Fruit fly (Drosophila melanogaster) whole organism, embryonic: ENCODE measurements around the gene AstA-R1.

Experiments
- CG10209 ChIP-seq: fragments of 200-800 bp; sonication (Bioruptor generic); optimal IDR thresholded peaks from 3 replicates; lab custom pipeline; 2017; ENCODE audit warnings: missing biosample characterization, mild to moderate bottlenecking, missing genetic modification characterization, missing genetic modification reagents
- CG10267 ChIP-seq: fragments of 200-800 bp; sonication (Bioruptor generic); optimal IDR thresholded peaks from 2 replicates; lab custom pipeline; 2018; ENCODE audit warnings: missing biosample characterization, mild to moderate bottlenecking, missing genetic modification characterization, moderate library complexity
- CG10274 ChIP-seq: fragments of 200-800 bp; sonication (Bioruptor generic); optimal IDR thresholded peaks from 3 replicates; lab custom pipeline; 2017; ENCODE audit warnings: missing biosample characterization, mild to moderate bottlenecking, missing genetic modification characterization
- CG10431 ChIP-seq: fragments of 200-800 bp; sonication (Bioruptor generic); optimal IDR thresholded peaks from 3 replicates; lab custom pipeline; 2018; ENCODE audit warnings: missing biosample characterization, mild to moderate bottlenecking, missing genetic modification characterization
- CG11723 ChIP-seq: fragments of 200-800 bp; sonication (Bioruptor generic); optimal IDR thresholded peaks from 2 replicates; lab custom pipeline; 2017; ENCODE audit warnings: missing biosample characterization, mild to moderate bottlenecking, missing genetic modification characterization
- CG12104 ChIP-seq: fragments of 200-800 bp; sonication (Bioruptor generic); optimal IDR thresholded peaks from 3 replicates; lab custom pipeline; 2016; ENCODE audit warnings: missing biosample characterization, missing genetic modification characterization
- CG13123 ChIP-seq: fragments of 200-800 bp; sonication (Bioruptor generic); optimal IDR thresholded peaks from 2 replicates; lab custom pipeline; 2016; ENCODE audit warnings: missing biosample characterization, missing genetic modification characterization
- CG13287 ChIP-seq: fragments of 200-800 bp; sonication (Bioruptor generic); IDR thresholded peaks from 2 replicates; pipeline ENCODE4 v1.3.6; 2022; ENCODE audit warnings: missing biosample characterization, missing genetic modification characterization; ENCODE audit not compliant: partially characterized antibody
- CG13894 ChIP-seq: fragments of 200-800 bp; sonication (Bioruptor generic); optimal IDR thresholded peaks from 3 replicates; lab custom pipeline; 2018; ENCODE audit warnings: missing biosample characterization, mild to moderate bottlenecking, missing genetic modification characterization, moderate library complexity
- CG1602 ChIP-seq: fragments of 200-800 bp; sonication (Bioruptor generic); optimal IDR thresholded peaks from 3 replicates; lab custom pipeline; 2016; ENCODE audit warnings: missing biosample characterization, missing genetic modification characterization
- CG17328 ChIP-seq: fragments of 200-800 bp; sonication (Bioruptor generic); IDR thresholded peaks from 2 replicates; pipeline ENCODE4 v1.3.6; 2022; ENCODE audit warnings: missing biosample characterization, missing genetic modification characterization
- CG17359 ChIP-seq: fragments of 200-800 bp; sonication (Bioruptor generic); optimal IDR thresholded peaks from 3 replicates; lab custom pipeline; 2018; ENCODE audit warnings: missing biosample characterization, mild to moderate bottlenecking, missing genetic modification characterization, moderate library complexity
- CG2120 ChIP-seq: fragments of 200-800 bp; sonication (Bioruptor generic); optimal IDR thresholded peaks from 3 replicates; lab custom pipeline; 2016; ENCODE audit warnings: missing biosample characterization, missing genetic modification characterization
- CG3163 ChIP-seq: fragments of 200-800 bp; sonication (Bioruptor generic); optimal IDR thresholded peaks from 3 replicates; lab custom pipeline; 2016; ENCODE audit warnings: missing biosample characterization, missing genetic modification characterization
- CG3726 ChIP-seq: fragments of 200-800 bp; sonication (Bioruptor generic); IDR thresholded peaks from 3 replicates; pipeline ENCODE4, ENCODE4 v1.3.6; 2022; ENCODE audit warnings: missing biosample characterization, missing genetic modification characterization
- CG7556 ChIP-seq: fragments of 200-800 bp; sonication (Bioruptor generic); optimal IDR thresholded peaks from 2 replicates; lab custom pipeline; 2017; ENCODE audit warnings: missing biosample characterization, mild to moderate bottlenecking, missing genetic modification characterization
- CG7839 ChIP-seq: fragments of 200-800 bp; sonication (Bioruptor generic); optimal IDR thresholded peaks from 3 replicates; lab custom pipeline; 2018; ENCODE audit warnings: missing biosample characterization, mild to moderate bottlenecking, missing genetic modification characterization, moderate library complexity
- CG7928 ChIP-seq: fragments of 200-800 bp; sonication (Bioruptor generic); optimal IDR thresholded peaks from 2 replicates; lab custom pipeline; 2017; ENCODE audit warnings: missing biosample characterization, mild to moderate bottlenecking, missing genetic modification characterization
- CG8089 ChIP-seq: fragments of 200-800 bp; sonication (Bioruptor generic); optimal IDR thresholded peaks from 3 replicates; lab custom pipeline; 2016; ENCODE audit warnings: missing biosample characterization, missing genetic modification characterization
- CG8388 ChIP-seq: fragments of 200-800 bp; sonication (Bioruptor generic); optimal IDR thresholded peaks from 2 replicates; lab custom pipeline; 2019; ENCODE audit warnings: missing biosample characterization, mild to moderate bottlenecking, missing genetic modification characterization, moderate library complexity
- CG9215 ChIP-seq: fragments of 200-800 bp; sonication (Bioruptor generic); IDR thresholded peaks from 2 replicates; pipeline ENCODE4 v1.3.6; 2022; ENCODE audit warnings: missing biosample characterization, missing genetic modification characterization
- Dfd ChIP-seq, 2 experiments: fragments of >200 bp; optimal IDR thresholded peaks; 2 replicates each; lab custom pipeline; 2017; ENCODE audit warnings: missing biosample characterization in 2 of 2, missing genetic modification characterization in 2 of 2
- Dip3 ChIP-seq: fragments of 200-800 bp; sonication (Bioruptor generic); optimal IDR thresholded peaks from 3 replicates; lab custom pipeline; 2016; ENCODE audit warnings: missing biosample characterization, missing genetic modification characterization
- GATAe ChIP-seq: fragments of 200-800 bp; sonication (Bioruptor generic); conservative IDR thresholded peaks from 2 replicates; pipeline ENCODE4 v1.3.6; 2022; ENCODE audit warnings: missing biosample characterization, missing genetic modification characterization
- H15 ChIP-seq: fragments of 200-800 bp; sonication (Bioruptor generic); IDR thresholded peaks from 3 replicates; pipeline ENCODE4 v1.3.6; 2022; ENCODE audit warnings: missing biosample characterization, missing genetic modification characterization
- HmgZ ChIP-seq: fragments of 200-800 bp; sonication (Bioruptor generic); optimal IDR thresholded peaks from 2 replicates; lab custom pipeline; 2018; ENCODE audit warnings: missing biosample characterization, mild to moderate bottlenecking, missing genetic modification characterization
- Hsf ChIP-seq: fragments of 200-800 bp; sonication (Bioruptor generic); optimal IDR thresholded peaks from 3 replicates; lab custom pipeline; 2016; ENCODE audit warnings: missing biosample characterization, missing genetic modification characterization
- Neu2 ChIP-seq: fragments of 200-800 bp; sonication (Bioruptor generic); optimal IDR thresholded peaks from 3 replicates; lab custom pipeline; 2016; ENCODE audit warnings: missing biosample characterization, missing genetic modification characterization, borderline replicate concordance
- Nf-YA ChIP-seq: fragments of 200-800 bp; sonication (Bioruptor generic); IDR thresholded peaks from 2 replicates; pipeline ENCODE4 v1.3.6; 2022; ENCODE audit warnings: missing biosample characterization, missing genetic modification characterization
- Opbp ChIP-seq: fragments of 200-800 bp; sonication (Bioruptor generic); IDR thresholded peaks from 3 replicates; pipeline ENCODE4 v1.3.6; 2022; ENCODE audit warnings: missing biosample characterization, missing genetic modification characterization; ENCODE audit not compliant: partially characterized antibody
- Poxn ChIP-seq: fragments of 200-800 bp; sonication (Bioruptor generic); IDR thresholded peaks from 2 replicates; pipeline ENCODE4 v1.3.6; 2022; ENCODE audit warnings: missing biosample characterization, missing genetic modification characterization
- Rfx ChIP-seq: fragments of 200-800 bp; sonication (Bioruptor generic); IDR thresholded peaks from 2 replicates; pipeline ENCODE4 v1.3.6; 2022; ENCODE audit warnings: missing biosample characterization, missing genetic modification characterization
- Tbp ChIP-seq: fragments of >200 bp; optimal IDR thresholded peaks from 2 replicates; lab custom pipeline; 2018; ENCODE audit warnings: missing biosample characterization, missing genetic modification characterization
- Vsx1 ChIP-seq: fragments of 200-800 bp; sonication (Bioruptor generic); optimal IDR thresholded peaks from 2 replicates; lab custom pipeline; 2017; ENCODE audit warnings: missing biosample characterization, mild to moderate bottlenecking, missing genetic modification characterization, missing genetic modification reagents
- Xbp1 ChIP-seq: fragments of 200-800 bp; sonication (Bioruptor generic); optimal IDR thresholded peaks from 3 replicates; lab custom pipeline; 2016; ENCODE audit warnings: missing biosample characterization, mild to moderate bottlenecking, missing genetic modification characterization
- bbx ChIP-seq: fragments of 200-800 bp; sonication (Bioruptor generic); IDR thresholded peaks from 2 replicates; pipeline ENCODE4 v1.3.6; 2022; ENCODE audit warnings: missing biosample characterization, missing genetic modification characterization; ENCODE audit not compliant: partially characterized antibody
- dimm ChIP-seq: fragments of 200-800 bp; sonication (Bioruptor generic); IDR thresholded peaks from 2 replicates; pipeline ENCODE4 v1.3.6; 2022; ENCODE audit warnings: missing biosample characterization, missing genetic modification characterization
- esg ChIP-seq: fragments of 200-800 bp; sonication (Bioruptor generic); conservative IDR thresholded peaks from 2 replicates; pipeline ENCODE4 v1.3.6; 2022; ENCODE audit warnings: missing biosample characterization, missing genetic modification characterization
- eyg ChIP-seq: fragments of 200-800 bp; sonication (Bioruptor generic); optimal IDR thresholded peaks from 3 replicates; lab custom pipeline; 2016; ENCODE audit warnings: missing biosample characterization, missing genetic modification characterization
- gcm ChIP-seq: fragments of 200-800 bp; sonication (Bioruptor generic); optimal IDR thresholded peaks from 2 replicates; lab custom pipeline; 2019; ENCODE audit warnings: missing biosample characterization, mild to moderate bottlenecking, missing genetic modification characterization, moderate library complexity
- gro ChIP-seq: fragments of 200-800 bp; sonication (Bioruptor generic); optimal IDR thresholded peaks from 2 replicates; lab custom pipeline; 2016; ENCODE audit warnings: missing biosample characterization, missing genetic modification characterization
- gsb-n ChIP-seq: fragments of 200-800 bp; sonication (Bioruptor generic); optimal IDR thresholded peaks from 3 replicates; lab custom pipeline; 2018; ENCODE audit warnings: missing biosample characterization, mild to moderate bottlenecking, missing genetic modification characterization
- pita ChIP-seq: fragments of 200-800 bp; sonication (Bioruptor generic); optimal IDR thresholded peaks from 2 replicates; lab custom pipeline; 2017; ENCODE audit warnings: missing biosample characterization, mild to moderate bottlenecking, missing genetic modification characterization
- pros ChIP-seq: fragments of 200-800 bp; sonication (Bioruptor generic); optimal IDR thresholded peaks from 3 replicates; lab custom pipeline; 2019; ENCODE audit warnings: missing biosample characterization, mild to moderate bottlenecking, missing genetic modification characterization, moderate library complexity
- run ChIP-seq: fragments of 200-800 bp; sonication (Bioruptor generic); optimal IDR thresholded peaks from 3 replicates; lab custom pipeline; 2018; ENCODE audit warnings: missing biosample characterization, mild to moderate bottlenecking, missing genetic modification characterization
- sna ChIP-seq: fragments of 200-800 bp; sonication (Bioruptor generic); IDR thresholded peaks from 2 replicates; pipeline ENCODE4 v1.3.6; 2022; ENCODE audit warnings: missing biosample characterization, missing genetic modification characterization; ENCODE audit not compliant: partially characterized antibody
- tll ChIP-seq, 2 experiments: fragments of 200-800 bp in 1 of 2; fragments of >200 bp in 1 of 2; sonication (Bioruptor generic) in 1 of 2; optimal IDR thresholded peaks; 2 replicates each; lab custom pipeline; 2017 to 2019; ENCODE audit warnings: missing biosample characterization in 2 of 2, missing genetic modification characterization in 2 of 2, mild to moderate bottlenecking in 1 of 2, moderate library complexity in 1 of 2
- ttk ChIP-seq: fragments of 200-800 bp; sonication (Bioruptor generic); IDR thresholded peaks from 2 replicates; pipeline ENCODE4 v2.1.2; 2022; ENCODE audit warnings: missing biosample characterization, missing genetic modification characterization
- twi ChIP-seq: fragments of 200-800 bp; optimal IDR thresholded peaks from 2 replicates; lab custom pipeline; 2019; ENCODE audit warnings: missing biosample characterization, mild to moderate bottlenecking, missing genetic modification characterization, moderate library complexity
- vfl ChIP-seq: fragments of 200-800 bp; sonication (Bioruptor generic); optimal IDR thresholded peaks from 2 replicates; lab custom pipeline; 2016; ENCODE audit warnings: missing biosample characterization, missing genetic modification characterization
- zfh1 ChIP-seq: fragments of 200-800 bp; sonication (Bioruptor generic); IDR thresholded peaks from 3 replicates; pipeline ENCODE4 v1.3.6; 2022; ENCODE audit warnings: missing biosample characterization, missing genetic modification characterization

AstA-R1 gene

DNA sequence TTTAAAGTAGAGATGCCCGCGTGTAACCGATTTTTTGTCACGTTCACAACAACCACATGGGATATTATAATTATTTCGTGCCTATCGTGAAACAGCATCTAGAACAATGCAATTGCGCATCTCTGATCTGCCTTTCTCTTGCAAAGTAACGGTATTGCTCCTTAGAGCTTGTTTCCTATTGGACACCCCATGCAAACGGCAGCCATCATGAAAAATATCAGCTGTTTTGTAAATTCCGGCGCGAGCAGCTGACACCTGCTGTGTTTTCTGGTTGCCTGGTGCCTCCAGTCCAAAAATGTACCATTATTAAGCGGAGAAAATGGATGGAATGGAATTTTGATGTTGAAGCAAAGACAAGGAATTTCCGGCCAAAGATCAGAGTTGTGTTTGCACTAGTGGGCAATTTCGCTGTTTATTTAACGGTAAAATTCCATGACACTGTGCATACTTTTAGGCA, 129.9 kb downstream of the AstA-R1 start (continued):
- TF ChIP-seq CG13123 (GFP tag; lab: Kevin White, UChicago) (no peak), eyg (no peak), Nf-YA (no peak), CG7556 (peak; percentile 8), Neu2 (no peak), run (tag; lab: Kevin White, UChicago) (no peak), Hsf (GFP tag; lab: Kevin White, UChicago) (no peak), sna (peak; percentile 77), CG10267 (tag; lab: Kevin White, UChicago) (no peak), gcm (peak; percentile 20), CG11723 (GFP tag; lab: Kevin White, UChicago) (no peak), gro (GFP tag; lab: Kevin White, UChicago) (peak; percentile 27), dimm (GFP tag; lab: Robert Waterston, UW) (no peak), esg (GFP tag; lab: Robert Waterston, UW) (no peak), CG13287 (peak; percentile 78), CG10431 (GFP tag; lab: Kevin White, UChicago) (peak; percentile 44), Tbp (GFP tag; lab: Kevin White, UChicago) (no peak), CG1602 (GFP tag; lab: Kevin White, UChicago) (no peak), CG7839 (tag; lab: Kevin White, UChicago) (no peak), GATAe (GFP tag; lab: Robert Waterston, UW) (no peak), bbx (peak; percentile 85), Poxn (no peak), CG17328 (GFP tag; lab: Robert Waterston, UW) (no peak), H15 (GFP tag; lab: Robert Waterston, UW) (no peak), zfh1 (GFP tag; lab: Robert Waterston, UW) (no peak), HmgZ (tag; lab: Kevin White, UChicago) (no peak), CG13894 (tag; lab: Kevin White, UChicago) (no peak), CG17359 (tag; lab: Kevin White, UChicago) (no peak), Vsx1 (GFP tag; lab: Kevin White, UChicago) (no peak), vfl (GFP tag; lab: Kevin White, UChicago) (no peak), CG8388 (GFP tag; lab: Kevin White, UChicago) (no peak), ttk (GFP tag; lab: Robert Waterston, UW) (no peak), Xbp1 (GFP tag; lab: Kevin White, UChicago) (no peak), pita (GFP tag; lab: Kevin White, UChicago) (no peak), tll (GFP tag; optimal IDR thresholded peaks at IDR 0.05; lab: Kevin White, UChicago) (no peak), CG3163 (GFP tag; lab: Kevin White, UChicago) (no peak), CG7928 (GFP tag; lab: Kevin White, UChicago) (no peak), CG2120 (GFP tag; lab: Kevin White, UChicago) (no peak), CG3726 (no peak), CG10209 (GFP tag; lab: Kevin White, UChicago) (no peak), Dfd (GFP tag; optimal IDR thresholded peaks at IDR 0.05; lab: Kevin White, UChicago) (no peak), Opbp (GFP tag; lab: Robert Waterston, UW) (no peak; the same call in 2 of the 3 replicates), CG12104 (GFP tag; lab: Kevin White, UChicago) (no peak), Rfx (GFP tag; lab: Robert Waterston, UW) (no peak), CG9215 (GFP tag; lab: Robert Waterston, UW) (no peak), twi (tag; lab: Kevin White, UChicago) (no peak), CG8089 (GFP tag; lab: Kevin White, UChicago) (no peak), CG10274 (GFP tag; lab: Kevin White, UChicago) (no peak), gsb-n (tag; lab: Kevin White, UChicago) (peak; percentile 48), pros (GFP tag; lab: Kevin White, UChicago) (peak; percentile 45), Dip3 (GFP tag; lab: Kevin White, UChicago) (no peak)
